Fruit fly (Drosophila melanogaster) whole organism, wandering third instar larva: ENCODE data around the gene CG44437.

ENCODE experiments used
- Abd-B ChIP-seq: fragments of >200 bp; optimal IDR thresholded peaks from 2 replicates; lab custom pipeline; 2017; ENCODE audit warnings: missing biosample characterization, missing genetic modification characterization
- Hr78 ChIP-seq: fragments of >200 bp; optimal IDR thresholded peaks from 2 replicates; lab custom pipeline; 2017; ENCODE audit warnings: missing biosample characterization, missing genetic modification characterization
- Jra ChIP-seq: sonication (Bioruptor generic); optimal IDR thresholded peaks from 2 replicates; lab custom pipeline; 2016; ENCODE audit warnings: missing biosample characterization, missing genetic modification characterization
- Sp1 ChIP-seq: fragments of 200-800 bp; sonication (Bioruptor generic); optimal IDR thresholded peaks from 3 replicates; lab custom pipeline; 2019; ENCODE audit warnings: missing biosample characterization, mild to moderate bottlenecking, missing genetic modification characterization, moderate library complexity
- Vsx2 ChIP-seq: fragments of 200-300, 225-300 bp; sonication (Bioruptor generic); optimal IDR thresholded peaks from 2 replicates; lab custom pipeline; 2018; ENCODE audit warnings: missing biosample characterization, missing genetic modification characterization; ENCODE audit not compliant: partially characterized antibody
- lola ChIP-seq: fragments of >200 bp; optimal IDR thresholded peaks from 2 replicates; lab custom pipeline; 2017; ENCODE audit warnings: missing biosample characterization, missing genetic modification characterization
- psq ChIP-seq: fragments of 200-800 bp; sonication (Bioruptor generic); optimal IDR thresholded peaks from 3 replicates; lab custom pipeline; 2017; ENCODE audit warnings: missing biosample characterization, mild to moderate bottlenecking, missing genetic modification characterization, moderate library complexity
- sv ChIP-seq: fragments of 200-800 bp; sonication (Bioruptor generic); optimal IDR thresholded peaks from 3 replicates; lab custom pipeline; 2016; ENCODE audit warnings: missing biosample characterization, missing genetic modification characterization

DNA sequence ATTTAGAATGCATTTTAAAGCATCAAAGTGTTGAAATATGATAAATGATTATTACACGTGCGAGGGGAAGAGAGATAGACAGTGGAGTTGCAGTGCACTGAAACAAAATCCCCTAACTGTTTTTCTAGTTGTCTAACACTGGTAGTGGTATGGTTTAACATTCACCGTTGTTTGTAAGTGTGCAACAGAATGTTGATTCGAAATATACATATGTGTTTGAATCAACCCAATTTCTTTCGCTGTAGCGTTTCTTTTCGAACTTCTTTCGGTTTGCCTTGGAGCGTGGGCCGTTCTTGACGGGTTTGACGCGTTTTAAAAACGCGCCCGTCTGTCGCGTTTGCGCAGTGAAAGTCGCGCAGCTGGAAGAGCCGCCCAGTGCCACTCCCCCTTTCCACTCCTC, 19.2 kb upstream of the CG44437 start:
- TF ChIP-seq psq (GFP tag; lab: Kevin White, UChicago) (peak; percentile 26), lola (GFP tag; lab: Kevin White, UChicago) (no peak), Jra (no peak), Vsx2 (GFP tag; lab: Kevin White, UChicago) (no peak), Hr78 (GFP tag; lab: Kevin White, UChicago) (no peak), sv (GFP tag; lab: Kevin White, UChicago) (no peak), Sp1 (peak; percentile 1), Abd-B (GFP tag; lab: Kevin White, UChicago) (no peak)
